2 fruit fly cellular contexts compared by ENCODE assay signal in genomic region chr3R:22449871-22450424, dm6.
A peak's percentile ranks its signal among the peaks of the same experiment; 100 is the strongest.
TF ChIP-seq lines count a peak whose summit lies in the region.

No protein-coding gene starts in this region.

- TF ChIP-seq CTCF in whole organism, embryonic (GFP tag; optimal IDR thresholded peaks at IDR 0.05; lab: Kevin White, UChicago): no peak

TF ChIP-seq in whole organism, embryonic, 481 proteins besides CTCF, POLR2A, EP300 and RAD21 (continues in another document):
- TF ChIP-seq nerfin-2 (GFP tag; IDR thresholded peaks at IDR 0.05; lab: Robert Waterston, UW; ENCODE audit: partially characterized antibody) (no peak), CG18262 (tag; optimal IDR thresholded peaks at IDR 0.05; lab: Kevin White, UChicago) (no peak), CG32767 (GFP tag; IDR thresholded peaks at IDR 0.05; lab: Robert Waterston, UW) (no peak), fru (optimal IDR thresholded peaks at IDR 0.05; lab: Kevin White, UChicago) (no peak), CG6175 (GFP tag; IDR thresholded peaks at IDR 0.05; lab: Robert Waterston, UW) (0 out of 3 replicates have a peak, but pooled peaks have one; percentile 25), sens (GFP tag; lab: Kevin White, UChicago) (peak; percentile 56), caup (GFP tag; optimal IDR thresholded peaks at IDR 0.05; lab: Kevin White, UChicago; ENCODE audit: severe bottlenecking) (peak; percentile 25), Med (GFP tag; lab: Kevin White, UChicago) (peak; percentile 62), Jarid2 (GFP tag; optimal IDR thresholded peaks at IDR 0.05; lab: Kevin White, UChicago) (no peak), aop (GFP tag; IDR thresholded peaks at IDR 0.05; lab: Robert Waterston, UW) (no peak), Deaf1 (tag; optimal IDR thresholded peaks at IDR 0.05; lab: Kevin White, UChicago) (no peak), Dad (GFP tag; optimal IDR thresholded peaks at IDR 0.05; lab: Kevin White, UChicago) (no peak), CG34376 (GFP tag; optimal IDR thresholded peaks at IDR 0.05; lab: Kevin White, UChicago) (peak; percentile 98), sd (tag; optimal IDR thresholded peaks at IDR 0.05; lab: Kevin White, UChicago) (peak; percentile 75), pfk (GFP tag; optimal IDR thresholded peaks at IDR 0.05; lab: Kevin White, UChicago) (no peak), jing (GFP tag; optimal IDR thresholded peaks at IDR 0.05; lab: Kevin White, UChicago) (no peak), Hr78 (GFP tag; optimal IDR thresholded peaks at IDR 0.05; lab: Kevin White, UChicago) (peak in 1 of 2 experiments; percentile 15), grn (GFP tag; optimal IDR thresholded peaks at IDR 0.05; lab: Kevin White, UChicago) (peak; percentile 90), CG8478 (optimal IDR thresholded peaks at IDR 0.05; lab: Kevin White, UChicago) (peak; percentile 5), Camta (GFP tag; optimal IDR thresholded peaks at IDR 0.05; lab: Kevin White, UChicago) (no peak), MESR4 (GFP tag; optimal IDR thresholded peaks at IDR 0.05; lab: Kevin White, UChicago) (no peak), CG12219 (GFP tag; optimal IDR thresholded peaks at IDR 0.05; lab: Kevin White, UChicago) (no peak), sna (GFP tag; IDR thresholded peaks at IDR 0.05; lab: Robert Waterston, UW; ENCODE audit: partially characterized antibody) (no peak), CG6254 (GFP tag; optimal IDR thresholded peaks at IDR 0.05; lab: Kevin White, UChicago) (no peak), pita (GFP tag; optimal IDR thresholded peaks at IDR 0.05; lab: Kevin White, UChicago) (no peak), Hand (GFP tag; optimal IDR thresholded peaks at IDR 0.05; lab: Kevin White, UChicago) (no peak), TFAM (GFP tag; optimal IDR thresholded peaks at IDR 0.05; lab: Kevin White, UChicago) (no peak), ap (GFP tag; IDR thresholded peaks at IDR 0.05; lab: Robert Waterston, UW) (no peak), H2.0 (GFP tag; IDR thresholded peaks at IDR 0.05; lab: Robert Waterston, UW) (no peak), Dp (GFP tag; optimal IDR thresholded peaks at IDR 0.05; lab: Kevin White, UChicago) (no peak), run (tag; optimal IDR thresholded peaks at IDR 0.05; lab: Kevin White, UChicago) (peak; percentile 21), CG13624 (GFP tag; optimal IDR thresholded peaks at IDR 0.05; lab: Kevin White, UChicago) (no peak), Six4 (GFP tag; optimal IDR thresholded peaks at IDR 0.05; lab: Kevin White, UChicago) (no peak), CG8281 (tag; optimal IDR thresholded peaks at IDR 0.05; lab: Kevin White, UChicago) (peak; percentile 84), cad (GFP tag; optimal IDR thresholded peaks at IDR 0.05; lab: Kevin White, UChicago) (peak; percentile 13), ro (GFP tag; IDR thresholded peaks at IDR 0.05; lab: Robert Waterston, UW) (no peak), CG2889 (GFP tag; IDR thresholded peaks at IDR 0.05; lab: Robert Waterston, UW) (no peak), Vsx1 (GFP tag; optimal IDR thresholded peaks at IDR 0.05; lab: Kevin White, UChicago) (no peak), ab (GFP tag; optimal IDR thresholded peaks at IDR 0.05; lab: Kevin White, UChicago) (no peak), sqz (GFP tag; optimal IDR thresholded peaks at IDR 0.05; lab: Kevin White, UChicago) (no peak), wek (GFP tag; optimal IDR thresholded peaks at IDR 0.05; lab: Kevin White, UChicago) (no peak), CG33557 (GFP tag; optimal IDR thresholded peaks at IDR 0.05; lab: Kevin White, UChicago) (no peak), D19B (GFP tag; optimal IDR thresholded peaks at IDR 0.05; lab: Kevin White, UChicago) (peak; percentile 23), vnd (GFP tag; IDR thresholded peaks at IDR 0.05; lab: Robert Waterston, UW; ENCODE audit: partially characterized antibody) (no peak), CG34422 (GFP tag; IDR thresholded peaks at IDR 0.05; lab: Robert Waterston, UW) (no peak), pb (GFP tag; optimal IDR thresholded peaks at IDR 0.05; lab: Kevin White, UChicago) (no peak), odd (GFP tag; optimal IDR thresholded peaks at IDR 0.05; lab: Kevin White, UChicago) (peak; percentile 5), CG13424 (tag; optimal IDR thresholded peaks at IDR 0.05; lab: Kevin White, UChicago) (no peak)

TF ChIP-seq in whole organism, prepupa, 60 proteins besides CTCF, POLR2A, EP300 and RAD21:
- TF ChIP-seq esn (GFP tag; optimal IDR thresholded peaks at IDR 0.05; lab: Kevin White, UChicago) (no peak), fkh (GFP tag; optimal IDR thresholded peaks at IDR 0.05; lab: Kevin White, UChicago) (peak; percentile 15)
